Worm (Caenorhabditis elegans) whole organism, young adult: ENCODE measurements around the gene npr-2.
A peak's percentile ranks its signal among the peaks of the same experiment; 100 is the strongest.

Source experiments
- D2030.7 ChIP-seq: fragments of 200-800 bp; sonication (Bioruptor generic); IDR thresholded peaks from 2 replicates; pipeline ENCODE4 v1.3.6; 2022; ENCODE audit warnings: missing genetic modification reagents, missing genetic modification characterization, missing compliant biosample characterization
- F23B12.7 ChIP-seq: sonication (generic microtip); optimal IDR thresholded peaks from 2 replicates; lab custom pipeline; 2017; ENCODE audit warnings: missing genetic modification characterization, mild to moderate bottlenecking, missing compliant biosample characterization, antibody characterized with exemption, moderate library complexity; ENCODE audit not compliant: insufficient read depth
- F39B2.1 ChIP-seq: fragments of 200-800 bp; sonication (Bioruptor generic); IDR thresholded peaks from 2 replicates; pipeline ENCODE4 v1.3.6; 2022; ENCODE audit warnings: missing genetic modification reagents, missing genetic modification characterization, missing compliant biosample characterization
- F52B5.7 ChIP-seq: sonication (generic microtip); optimal IDR thresholded peaks from 2 replicates; lab custom pipeline; 2016; ENCODE audit warnings: mild to moderate bottlenecking, missing genetic modification characterization, missing compliant biosample characterization
- K11D2.4 ChIP-seq: fragments of 200-800 bp; sonication (Bioruptor generic); IDR thresholded peaks from 2 replicates; pipeline ENCODE4 v1.3.6; 2022; ENCODE audit warnings: missing genetic modification reagents, missing genetic modification characterization, missing compliant biosample characterization
- T07F8.4 ChIP-seq: sonication (generic microtip); optimal IDR thresholded peaks from 2 replicates; lab custom pipeline; 2016; ENCODE audit warnings: mild to moderate bottlenecking, missing genetic modification characterization, moderate library complexity, missing compliant biosample characterization
- T26A5.8 ChIP-seq: sonication (generic microtip); optimal IDR thresholded peaks from 2 replicates; lab custom pipeline; 2016; ENCODE audit warnings: missing genetic modification characterization, missing compliant biosample characterization
- Y53G8AR.9 ChIP-seq: fragments of 200-800 bp; sonication (Bioruptor generic); conservative IDR thresholded peaks from 2 replicates; pipeline ENCODE4 v1.3.6; 2022; ENCODE audit warnings: missing genetic modification reagents, missing genetic modification characterization, missing compliant biosample characterization
- Y56A3A.18 ChIP-seq: fragments of 200-800 bp; sonication (Bioruptor generic); IDR thresholded peaks from 2 replicates; pipeline ENCODE4 v1.3.6; 2022; ENCODE audit warnings: missing genetic modification reagents, missing genetic modification characterization, missing compliant biosample characterization
- Y79H2A.3 ChIP-seq: fragments of 200-800 bp; sonication (Bioruptor generic); conservative IDR thresholded peaks from 2 replicates; pipeline ENCODE4 v1.3.6; 2022; ENCODE audit warnings: missing genetic modification reagents, missing genetic modification characterization, missing compliant biosample characterization
- Y95B8A.8 ChIP-seq: fragments of 200-800 bp; sonication (Bioruptor generic); IDR thresholded peaks from 2 replicates; pipeline ENCODE4 v1.3.6; 2022; ENCODE audit warnings: missing genetic modification reagents, missing genetic modification characterization, missing compliant biosample characterization
- ama-1 ChIP-seq, 3 experiments: fragments of 150-350 bp in 1 of 3; sonication (generic microtip) in 2 of 3; optimal IDR thresholded peaks; 2 replicates each; lab custom pipeline; 2014 to 2018; ENCODE audit warnings: missing biosample characterization in 2 of 3, missing genetic modification characterization in 2 of 3, missing genetic modification reagents in 2 of 3
- aptf-2 ChIP-seq: fragments of 200-800 bp; sonication (Bioruptor generic); conservative IDR thresholded peaks from 2 replicates; pipeline ENCODE4 v1.3.6; 2022; ENCODE audit warnings: missing genetic modification reagents, missing genetic modification characterization, missing compliant biosample characterization
- aptf-3 ChIP-seq: fragments of 200-800 bp; sonication (Bioruptor generic); IDR thresholded peaks from 2 replicates; pipeline ENCODE4 v1.3.6; 2022; ENCODE audit warnings: missing genetic modification characterization, missing compliant biosample characterization
- attf-3 ChIP-seq: fragments of 200-800 bp; sonication (Bioruptor generic); conservative IDR thresholded peaks from 2 replicates; pipeline ENCODE4 v1.3.6; 2022; ENCODE audit warnings: missing genetic modification reagents, missing genetic modification characterization, missing compliant biosample characterization
- ceh-27 ChIP-seq: fragments of 200-800 bp; sonication (Bioruptor generic); optimal IDR thresholded peaks from 2 replicates; lab custom pipeline; 2018; ENCODE audit warnings: mild to moderate bottlenecking, missing genetic modification characterization, moderate library complexity, missing compliant biosample characterization
- dpff-1 ChIP-seq: sonication (generic microtip); optimal IDR thresholded peaks from 2 replicates; lab custom pipeline; 2017; ENCODE audit warnings: mild to moderate bottlenecking, missing genetic modification characterization, missing compliant biosample characterization
- dpl-1 ChIP-seq: fragments of 150-350 bp; optimal IDR thresholded peaks from 2 replicates; lab custom pipeline; 2014; ENCODE audit warnings: missing biosample characterization, missing genetic modification reagents, missing genetic modification characterization
- egl-44 ChIP-seq: fragments of 200-800 bp; sonication (Bioruptor generic); IDR thresholded peaks from 2 replicates; pipeline ENCODE4 v1.3.6; 2022; ENCODE audit warnings: missing genetic modification reagents, missing genetic modification characterization, missing compliant biosample characterization
- gei-17 ChIP-seq: fragments of 200-800 bp; sonication (Bioruptor generic); optimal IDR thresholded peaks from 2 replicates; lab custom pipeline; 2018; ENCODE audit warnings: mild to moderate bottlenecking, missing genetic modification characterization, missing compliant biosample characterization
- hmg-20 ChIP-seq: fragments of 200-800 bp; sonication (Bioruptor generic); IDR thresholded peaks from 2 replicates; pipeline ENCODE4 v1.3.6; 2022; ENCODE audit warnings: missing genetic modification reagents, missing genetic modification characterization, missing compliant biosample characterization
- hsf-1 ChIP-seq: fragments of 200-800 bp; sonication (Bioruptor generic); IDR thresholded peaks from 2 replicates; pipeline ENCODE4 v1.3.6; 2022; ENCODE audit warnings: missing genetic modification reagents, missing genetic modification characterization, missing compliant biosample characterization
- let-607 ChIP-seq, 2 experiments: fragments of 200-800 bp in 1 of 2; sonication (Bioruptor generic) in 1 of 2; sonication (generic microtip) in 1 of 2; optimal IDR thresholded peaks; 2 replicates each; lab custom pipeline; 2016 to 2018; ENCODE audit warnings: mild to moderate bottlenecking in 2 of 2, missing compliant biosample characterization in 2 of 2, missing genetic modification characterization in 2 of 2, moderate library complexity in 2 of 2, missing genotype in 1 of 2
- lin-35 ChIP-seq, 3 experiments: fragments of 150-350 bp in 2 of 3; sonication (generic microtip) in 1 of 3; optimal IDR thresholded peaks; 2 replicates each; lab custom pipeline; 2014 to 2018; ENCODE audit warnings: missing biosample characterization in 3 of 3, missing genetic modification characterization in 3 of 3, missing genetic modification reagents in 3 of 3
- lin-54 ChIP-seq: fragments of 200-800 bp; sonication (Bioruptor generic); optimal IDR thresholded peaks from 2 replicates; lab custom pipeline; 2018; ENCODE audit warnings: mild to moderate bottlenecking, missing genetic modification characterization, missing compliant biosample characterization
- lir-1 ChIP-seq: fragments of 200-800 bp; sonication (Bioruptor generic); conservative IDR thresholded peaks from 2 replicates; pipeline ENCODE4 v1.3.6; 2022; ENCODE audit warnings: missing genetic modification reagents, missing genetic modification characterization, missing compliant biosample characterization
- lsy-27 ChIP-seq: sonication (generic microtip); optimal IDR thresholded peaks from 2 replicates; lab custom pipeline; 2017; ENCODE audit warnings: missing genetic modification characterization, mild to moderate bottlenecking, missing compliant biosample characterization, antibody characterized with exemption, missing genotype, borderline replicate concordance; ENCODE audit not compliant: insufficient read depth
- madf-3 ChIP-seq: fragments of 200-800 bp; sonication (Bioruptor generic); IDR thresholded peaks from 2 replicates; pipeline ENCODE4 v1.3.6; 2022; ENCODE audit warnings: missing genetic modification reagents, missing genetic modification characterization, missing compliant biosample characterization
- mcd-1 ChIP-seq: fragments of 200-800 bp; sonication (Bioruptor generic); IDR thresholded peaks from 2 replicates; pipeline ENCODE4 v1.3.6; 2022; ENCODE audit warnings: missing genetic modification reagents, missing genetic modification characterization, missing compliant biosample characterization
- mel-28 ChIP-seq: sonication (generic microtip); optimal IDR thresholded peaks from 2 replicates; lab custom pipeline; 2016; ENCODE audit warnings: borderline replicate concordance, mild to moderate bottlenecking, missing genetic modification characterization, missing compliant biosample characterization
- mes-4 ChIP-seq: sonication (generic microtip); optimal IDR thresholded peaks from 2 replicates; lab custom pipeline; 2016; ENCODE audit warnings: missing genotype, missing genetic modification characterization, missing compliant biosample characterization
- nfya-2 ChIP-seq: fragments of 200-800 bp; sonication (Bioruptor generic); IDR thresholded peaks from 2 replicates; pipeline ENCODE4 v1.3.6; 2022; ENCODE audit warnings: missing genetic modification reagents, missing genetic modification characterization, missing compliant biosample characterization
- nhr-80 ChIP-seq: sonication (generic microtip); optimal IDR thresholded peaks from 2 replicates; lab custom pipeline; 2016; ENCODE audit warnings: missing genetic modification characterization, missing compliant biosample characterization
- nhr-90 ChIP-seq: sonication (generic microtip); optimal IDR thresholded peaks from 2 replicates; lab custom pipeline; 2016; ENCODE audit warnings: missing genotype, mild to moderate bottlenecking, missing genetic modification characterization, missing compliant biosample characterization
- pbrm-1 ChIP-seq: fragments of 200-800 bp; sonication (Bioruptor generic); IDR thresholded peaks from 2 replicates; pipeline ENCODE4 v1.3.6; 2022; ENCODE audit warnings: missing genetic modification reagents, missing genetic modification characterization, missing compliant biosample characterization
- pha-4 ChIP-seq: fragments of 150-350 bp; sonication (generic microtip); optimal IDR thresholded peaks from 2 replicates; lab custom pipeline; 2014; ENCODE audit warnings: missing biosample characterization, missing genetic modification reagents, missing genetic modification characterization
- rcor-1 ChIP-seq: fragments of 200-800 bp; sonication (Bioruptor generic); IDR thresholded peaks from 2 replicates; pipeline ENCODE4 v1.3.6; 2022; ENCODE audit warnings: missing genetic modification reagents, missing genetic modification characterization, missing compliant biosample characterization
- rpc-1 ChIP-seq, 2 experiments: fragments of 150-350 bp in 1 of 2; sonication (generic microtip) in 1 of 2; optimal IDR thresholded peaks; 2 replicates each; lab custom pipeline; 2014 to 2018; ENCODE audit warnings: missing biosample characterization in 1 of 2, missing genetic modification characterization in 1 of 2, missing genetic modification reagents in 1 of 2, missing genotype in 1 of 2
- sdz-38 ChIP-seq: sonication (generic microtip); optimal IDR thresholded peaks from 2 replicates; lab custom pipeline; 2016; ENCODE audit warnings: missing genotype, missing genetic modification characterization, missing compliant biosample characterization
- somi-1 ChIP-seq: fragments of 200-800 bp; sonication (Bioruptor generic); optimal IDR thresholded peaks from 2 replicates; lab custom pipeline; 2018; ENCODE audit warnings: mild to moderate bottlenecking, missing genetic modification characterization, missing compliant biosample characterization
- sptf-2 ChIP-seq: fragments of 200-800 bp; sonication (Bioruptor generic); optimal IDR thresholded peaks from 2 replicates; lab custom pipeline; 2018; ENCODE audit warnings: mild to moderate bottlenecking, missing genetic modification characterization, missing compliant biosample characterization
- tbp1 ChIP-seq: fragments of 200-800 bp; sonication (Bioruptor generic); optimal IDR thresholded peaks from 2 replicates; lab custom pipeline; 2018; ENCODE audit warnings: mild to moderate bottlenecking, missing genetic modification characterization, missing compliant biosample characterization
- tbx-9 ChIP-seq: sonication (generic microtip); optimal IDR thresholded peaks from 2 replicates; lab custom pipeline; 2016; ENCODE audit warnings: borderline replicate concordance, missing genetic modification characterization, inconsistent platforms, missing compliant biosample characterization
- ztf-25 ChIP-seq: fragments of 200-800 bp; sonication (Bioruptor generic); IDR thresholded peaks from 2 replicates; pipeline ENCODE4 v1.3.6; 2022; ENCODE audit warnings: missing genetic modification reagents, missing genetic modification characterization, missing compliant biosample characterization
- ztf-28 ChIP-seq: fragments of 200-800 bp; sonication (Bioruptor generic); IDR thresholded peaks from 2 replicates; pipeline ENCODE4 v1.3.6; 2022; ENCODE audit warnings: missing genetic modification reagents, missing genetic modification characterization, missing compliant biosample characterization
- ztf-3 ChIP-seq: fragments of 200-800 bp; sonication (Bioruptor generic); optimal IDR thresholded peaks from 2 replicates; lab custom pipeline; 2018; ENCODE audit warnings: mild to moderate bottlenecking, missing genetic modification characterization, missing compliant biosample characterization

Gene npr-2

DNA sequence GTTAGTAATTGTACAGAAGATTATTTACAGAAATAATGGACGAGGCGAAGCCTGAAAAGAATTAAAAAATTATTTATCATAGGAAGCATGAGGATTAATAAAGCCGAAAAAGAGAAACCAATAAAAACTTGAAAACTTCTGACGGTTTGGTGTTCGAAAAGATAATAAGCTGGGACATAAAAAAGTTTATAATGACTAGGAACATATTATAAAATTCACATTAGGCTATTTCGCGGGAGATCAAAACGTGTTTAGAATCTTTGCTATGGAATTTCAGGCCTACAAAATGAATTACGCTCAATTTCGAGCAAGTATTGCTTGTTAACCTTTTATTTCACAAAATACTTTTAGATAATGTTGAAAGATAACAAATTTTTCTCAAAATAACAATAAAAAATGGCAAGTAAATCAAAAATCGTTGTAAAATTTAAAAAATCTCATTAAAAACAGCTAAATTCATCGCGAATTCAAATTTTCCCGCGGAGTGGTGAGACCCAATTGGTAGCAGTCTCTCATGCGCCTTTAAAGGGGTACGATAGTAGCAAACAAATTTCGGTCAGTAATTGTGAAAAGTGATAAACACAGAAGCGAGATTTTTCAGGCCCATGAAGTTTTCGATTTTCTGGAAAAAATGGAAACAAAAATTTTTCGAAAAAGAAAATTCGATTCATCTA, 9.0 kb upstream of the npr-2 start, which contains the start of gene trcs-1 (continued):
- TF ChIP-seq let-607 (tag; optimal IDR thresholded peaks at IDR 0.05; lab: Kevin White, UChicago) (no peak), sptf-2 (GFP tag; lab: Kevin White, UChicago) (no peak), lsy-27 (tag; lab: Kevin White, UChicago) (no peak), ama-1 (optimal IDR thresholded peaks at IDR 0.05; lab: Kevin White, UChicago) (no peak), ama-1 (GFP tag; optimal IDR thresholded peaks at IDR 0.05; lab: Kevin White, UChicago) (no peak), somi-1 (no peak), sdz-38 (no peak), F52B5.7 (no peak), dpff-1 (no peak), gei-17 (GFP tag; lab: Kevin White, UChicago) (no peak), madf-3 (GFP tag; lab: Robert Waterston, UW) (no peak), pbrm-1 (GFP tag; lab: Robert Waterston, UW) (no peak), dpl-1 (GFP tag; lab: Kevin White, UChicago) (peak; percentile 83), egl-44 (GFP tag; lab: Robert Waterston, UW) (no peak), rcor-1 (GFP tag; lab: Robert Waterston, UW) (peak; percentile 71; the same call in 1 of the 2 replicates), nfya-2 (GFP tag; lab: Robert Waterston, UW) (no peak), pha-4 (tag; lab: Kevin White, UChicago) (no peak), nhr-80 (tag; lab: Kevin White, UChicago) (no peak), ztf-28 (no peak), mcd-1 (GFP tag; lab: Robert Waterston, UW) (no peak; the same call in 1 of the 2 replicates), T07F8.4 (tag; lab: Kevin White, UChicago) (no peak), T26A5.8 (no peak), lin-54 (GFP tag; lab: Kevin White, UChicago) (peak; percentile 91), lin-35 (GFP tag; optimal IDR thresholded peaks at IDR 0.05; lab: Kevin White, UChicago) (peak in 1 of 3 experiments; percentile 47), nhr-90 (no peak), F39B2.1 (GFP tag; lab: Robert Waterston, UW) (no peak), lir-1 (GFP tag; lab: Robert Waterston, UW) (no peak), aptf-3 (GFP tag; lab: Robert Waterston, UW) (no peak), Y56A3A.18 (GFP tag; lab: Robert Waterston, UW) (no peak), mes-4 (tag; lab: Kevin White, UChicago) (no peak), D2030.7 (GFP tag; lab: Robert Waterston, UW) (peak; percentile 77; the same call in 1 of the 2 replicates), ztf-25 (GFP tag; lab: Robert Waterston, UW) (no peak), hmg-20 (no peak), K11D2.4 (GFP tag; lab: Robert Waterston, UW) (no peak), Y53G8AR.9 (GFP tag; lab: Robert Waterston, UW) (no peak), aptf-2 (GFP tag; lab: Robert Waterston, UW) (no peak), tbp1 (peak; percentile 51), Y95B8A.8 (0 out of 2 replicates have a peak, but pooled peaks have one; percentile 63), attf-3 (GFP tag; lab: Robert Waterston, UW) (0 out of 2 replicates have a peak, but pooled peaks have one; percentile 53), F23B12.7 (tag; lab: Kevin White, UChicago) (no peak), Y79H2A.3 (GFP tag; lab: Robert Waterston, UW) (no peak), ztf-3 (GFP tag; lab: Kevin White, UChicago) (no peak), hsf-1 (GFP tag; lab: Robert Waterston, UW) (peak; percentile 55; the same call in 1 of the 2 replicates), rpc-1 (optimal IDR thresholded peaks at IDR 0.05; lab: Kevin White, UChicago) (no peak), rpc-1 (tag; optimal IDR thresholded peaks at IDR 0.05; lab: Kevin White, UChicago) (no peak), ceh-27 (no peak), mel-28 (tag; lab: Kevin White, UChicago) (no peak), tbx-9 (tag; lab: Kevin White, UChicago) (no peak)
